Fruit fly (Drosophila melanogaster) whole organism, embryonic: ENCODE data around the gene CG6983.

Source experiments
- ATbp ChIP-seq: fragments of 200-800 bp; sonication (Bioruptor generic); optimal IDR thresholded peaks from 2 replicates; lab custom pipeline; 2017; ENCODE audit warnings: missing biosample characterization, mild to moderate bottlenecking, missing genetic modification characterization, missing genetic modification reagents
- Atf-2 ChIP-seq: fragments of 200-800 bp; sonication (Bioruptor generic); optimal IDR thresholded peaks from 2 replicates; lab custom pipeline; 2016; ENCODE audit warnings: missing biosample characterization, missing genetic modification characterization
- Atf6 ChIP-seq: fragments of 200-800 bp; sonication (Bioruptor generic); IDR thresholded peaks from 2 replicates; pipeline ENCODE4 v1.3.6; 2022; ENCODE audit warnings: missing biosample characterization, missing genetic modification characterization
- BtbVII ChIP-seq: fragments of 200-800 bp; sonication (Bioruptor generic); optimal IDR thresholded peaks from 3 replicates; lab custom pipeline; 2017; ENCODE audit warnings: missing biosample characterization, mild to moderate bottlenecking, missing genetic modification characterization
- CG12219 ChIP-seq: fragments of 200-800 bp; sonication (Bioruptor generic); optimal IDR thresholded peaks from 3 replicates; lab custom pipeline; 2018; ENCODE audit warnings: missing biosample characterization, mild to moderate bottlenecking, missing genetic modification characterization
- CG13287 ChIP-seq: fragments of 200-800 bp; sonication (Bioruptor generic); IDR thresholded peaks from 2 replicates; pipeline ENCODE4 v1.3.6; 2022; ENCODE audit warnings: missing biosample characterization, missing genetic modification characterization; ENCODE audit not compliant: partially characterized antibody
- CG13624 ChIP-seq: fragments of 200-800 bp; sonication (Bioruptor generic); optimal IDR thresholded peaks from 2 replicates; lab custom pipeline; 2016; ENCODE audit warnings: missing biosample characterization, missing genetic modification characterization
- CG14014 ChIP-seq: fragments of 200-800 bp; sonication (Bioruptor generic); IDR thresholded peaks from 2 replicates; pipeline ENCODE4 v1.3.6; 2022; ENCODE audit warnings: missing biosample characterization, missing genetic modification characterization
- CG1603 ChIP-seq: fragments of 200-800 bp; sonication (Bioruptor generic); optimal IDR thresholded peaks from 2 replicates; lab custom pipeline; 2019; ENCODE audit warnings: missing biosample characterization, mild to moderate bottlenecking, missing genetic modification characterization, moderate library complexity
- CG17568 ChIP-seq: fragments of 200-800 bp; sonication (Bioruptor generic); optimal IDR thresholded peaks from 2 replicates; lab custom pipeline; 2018; ENCODE audit warnings: missing biosample characterization, mild to moderate bottlenecking, missing genetic modification characterization, moderate library complexity
- CG17802 ChIP-seq: fragments of 200-800 bp; sonication (Bioruptor generic); optimal IDR thresholded peaks from 2 replicates; lab custom pipeline; 2018; ENCODE audit warnings: missing biosample characterization, mild to moderate bottlenecking, missing genetic modification characterization, moderate library complexity
- CG17829 ChIP-seq: fragments of 200-800 bp; optimal IDR thresholded peaks from 2 replicates; lab custom pipeline; 2019; ENCODE audit warnings: missing biosample characterization, mild to moderate bottlenecking, missing genetic modification characterization, moderate library complexity
- CG18619 ChIP-seq: fragments of 200-800 bp; sonication (Bioruptor generic); optimal IDR thresholded peaks from 3 replicates; lab custom pipeline; 2017; ENCODE audit warnings: missing biosample characterization, mild to moderate bottlenecking, missing genetic modification characterization
- CG3065 ChIP-seq: fragments of 200-800 bp; sonication (Bioruptor generic); optimal IDR thresholded peaks from 2 replicates; lab custom pipeline; 2016; ENCODE audit warnings: missing biosample characterization, missing genetic modification characterization
- CG31224 ChIP-seq: fragments of 200-800 bp; sonication (Bioruptor generic); IDR thresholded peaks from 2 replicates; pipeline ENCODE4 v1.3.6; 2022; ENCODE audit warnings: missing biosample characterization, missing genetic modification characterization
- CG31365 ChIP-seq: fragments of 200-800 bp; sonication (Bioruptor generic); optimal IDR thresholded peaks from 2 replicates; lab custom pipeline; 2018; ENCODE audit warnings: missing biosample characterization, mild to moderate bottlenecking, missing genetic modification characterization
- CG3838 ChIP-seq: fragments of 200-800 bp; sonication (Bioruptor generic); optimal IDR thresholded peaks from 3 replicates; lab custom pipeline; 2016; ENCODE audit warnings: missing biosample characterization, missing genetic modification characterization
- CG42726 ChIP-seq: fragments of 200-800 bp; sonication (Bioruptor generic); IDR thresholded peaks from 2 replicates; pipeline ENCODE4 v1.3.6; 2022; ENCODE audit warnings: missing biosample characterization, missing genetic modification characterization; ENCODE audit not compliant: partially characterized antibody
- CG6272 ChIP-seq: fragments of 200-800 bp; sonication (Bioruptor generic); IDR thresholded peaks from 2 replicates; pipeline ENCODE4 v1.3.6; 2022; ENCODE audit warnings: missing biosample characterization, missing genetic modification characterization
- CG7357 ChIP-seq: fragments of 200-800 bp; sonication (Bioruptor generic); IDR thresholded peaks from 3 replicates; pipeline ENCODE4 v1.3.6; 2022; ENCODE audit warnings: missing biosample characterization, missing genetic modification characterization
- Doc2 ChIP-seq: fragments of 200-800 bp; sonication (Bioruptor generic); IDR thresholded peaks from 2 replicates; pipeline ENCODE4 v1.3.6; 2022; ENCODE audit warnings: missing biosample characterization, missing genetic modification characterization
- ERR ChIP-seq: fragments of 200-800 bp; sonication (Bioruptor generic); optimal IDR thresholded peaks from 2 replicates; lab custom pipeline; 2016; ENCODE audit warnings: missing biosample characterization, missing genetic modification characterization
- Eip74EF ChIP-seq, 2 experiments: fragments of 200-800 bp in 1 of 2; fragments of >200 bp in 1 of 2; sonication (Bioruptor generic) in 1 of 2; optimal IDR thresholded peaks; 2 replicates each; lab custom pipeline; 2017 to 2019; ENCODE audit warnings: missing biosample characterization in 2 of 2, missing genetic modification characterization in 2 of 2, mild to moderate bottlenecking in 1 of 2, moderate library complexity in 1 of 2
- H2.0 ChIP-seq: fragments of 200-800 bp; sonication (Bioruptor generic); IDR thresholded peaks from 2 replicates; pipeline ENCODE4 v1.3.6; 2022; ENCODE audit warnings: missing biosample characterization, missing genetic modification characterization
- HHEX ChIP-seq: fragments of 200-800 bp; sonication (Bioruptor generic); optimal IDR thresholded peaks from 3 replicates; lab custom pipeline; 2017; ENCODE audit warnings: missing biosample characterization, mild to moderate bottlenecking, missing genetic modification characterization, missing genetic modification reagents
- HLH3B ChIP-seq: fragments of 200-800 bp; sonication (Bioruptor generic); IDR thresholded peaks from 2 replicates; pipeline ENCODE4 v1.3.6; 2022; ENCODE audit warnings: missing biosample characterization, missing genetic modification characterization
- Hmx ChIP-seq: fragments of 200-800 bp; sonication (Bioruptor generic); optimal IDR thresholded peaks from 2 replicates; lab custom pipeline; 2016; ENCODE audit warnings: missing biosample characterization, missing genetic modification characterization
- Lim3 ChIP-seq: fragments of 200-800 bp; sonication (Bioruptor generic); IDR thresholded peaks from 2 replicates; pipeline ENCODE4 v1.3.6; 2022; ENCODE audit warnings: missing biosample characterization, missing genetic modification characterization
- MESR4 ChIP-seq: fragments of 200-800 bp; sonication (Bioruptor generic); optimal IDR thresholded peaks from 2 replicates; lab custom pipeline; 2018; ENCODE audit warnings: missing biosample characterization, mild to moderate bottlenecking, missing genetic modification characterization, moderate library complexity
- Mes4 ChIP-seq: fragments of 200-800 bp; sonication (Bioruptor generic); optimal IDR thresholded peaks from 2 replicates; lab custom pipeline; 2016; ENCODE audit warnings: missing biosample characterization, missing genetic modification characterization
- Scr ChIP-seq: fragments of 200-800 bp; sonication (Bioruptor generic); IDR thresholded peaks from 2 replicates; pipeline ENCODE4 v1.3.6; 2022; ENCODE audit warnings: missing biosample characterization, missing genetic modification characterization; ENCODE audit not compliant: partially characterized antibody
- ac ChIP-seq: fragments of 200-800 bp; sonication (Bioruptor generic); optimal IDR thresholded peaks from 3 replicates; lab custom pipeline; 2017; ENCODE audit warnings: missing biosample characterization, mild to moderate bottlenecking, missing genetic modification characterization
- bowl ChIP-seq: fragments of 200-800 bp; sonication (Bioruptor generic); IDR thresholded peaks from 2 replicates; pipeline ENCODE4 v1.3.6; 2022; ENCODE audit warnings: missing biosample characterization, missing genetic modification characterization
- cwo ChIP-seq: fragments of 200-800 bp; sonication (Bioruptor generic); optimal IDR thresholded peaks from 3 replicates; lab custom pipeline; 2017; ENCODE audit warnings: missing biosample characterization, missing genetic modification characterization, mild to moderate bottlenecking, moderate library complexity, missing genetic modification reagents
- danr ChIP-seq: fragments of 200-800 bp; sonication (Bioruptor generic); IDR thresholded peaks from 2 replicates; pipeline ENCODE4 v1.3.6; 2022; ENCODE audit warnings: missing biosample characterization, missing genetic modification characterization
- dm ChIP-seq: fragments of 200-800 bp; sonication (Bioruptor generic); optimal IDR thresholded peaks from 3 replicates; lab custom pipeline; 2016; ENCODE audit warnings: missing biosample characterization, missing genetic modification characterization
- dpn ChIP-seq, 2 experiments: fragments of 200-800 bp; sonication (Bioruptor generic); optimal IDR thresholded peaks; 3 replicates each; lab custom pipeline; 2016; ENCODE audit warnings: missing biosample characterization in 2 of 2, missing genetic modification characterization in 2 of 2
- h ChIP-seq: fragments of >200 bp; optimal IDR thresholded peaks from 2 replicates; lab custom pipeline; 2017
- mld ChIP-seq: fragments of 200-800 bp; sonication (Bioruptor generic); IDR thresholded peaks from 3 replicates; pipeline ENCODE4 v1.3.6; 2022; ENCODE audit warnings: missing biosample characterization, missing genetic modification characterization; ENCODE audit not compliant: partially characterized antibody
- nmo ChIP-seq: fragments of 200-800 bp; sonication (Bioruptor generic); optimal IDR thresholded peaks from 2 replicates; lab custom pipeline; 2018; ENCODE audit warnings: missing biosample characterization, mild to moderate bottlenecking, missing genetic modification characterization, moderate library complexity
- pzg ChIP-seq: fragments of 200-800 bp; sonication (Bioruptor generic); optimal IDR thresholded peaks from 3 replicates; lab custom pipeline; 2018; ENCODE audit warnings: missing biosample characterization, mild to moderate bottlenecking, missing genetic modification characterization, moderate library complexity
- ranshi ChIP-seq: fragments of 200-800 bp; sonication (Bioruptor generic); IDR thresholded peaks from 2 replicates; pipeline ENCODE4 v1.3.6; 2022; ENCODE audit warnings: missing biosample characterization, missing genetic modification characterization
- ro ChIP-seq: fragments of 200-800 bp; sonication (Bioruptor generic); IDR thresholded peaks from 2 replicates; pipeline ENCODE4 v1.3.6; 2022; ENCODE audit warnings: missing biosample characterization, missing genetic modification characterization
- sc ChIP-seq, 3 experiments: fragments of >200 bp in 2 of 3; fragments of 200-800 bp in 1 of 3; sonication (Bioruptor generic) in 1 of 3; optimal IDR thresholded peaks; 2 replicates in 2 of 3; 3 replicates in 1 of 3; lab custom pipeline; 2017; ENCODE audit warnings: mild to moderate bottlenecking in 1 of 3, missing biosample characterization in 1 of 3, missing genetic modification characterization in 1 of 3, missing genetic modification reagents in 1 of 3
- schlank ChIP-seq: fragments of 200-800 bp; sonication (Bioruptor generic); optimal IDR thresholded peaks from 2 replicates; lab custom pipeline; 2018; ENCODE audit warnings: missing biosample characterization, mild to moderate bottlenecking, missing genetic modification characterization
- sens ChIP-seq: fragments of 200-800 bp; sonication (Bioruptor generic); peaks from one replicate; lab custom pipeline; 2016; ENCODE audit warnings: missing biosample characterization, missing genetic modification characterization
- slp2 ChIP-seq: fragments of 200-800 bp; sonication (Bioruptor generic); optimal IDR thresholded peaks from 2 replicates; lab custom pipeline; 2016; ENCODE audit warnings: missing biosample characterization, missing genetic modification characterization
- tll ChIP-seq, 2 experiments: fragments of 200-800 bp in 1 of 2; fragments of >200 bp in 1 of 2; sonication (Bioruptor generic) in 1 of 2; optimal IDR thresholded peaks; 2 replicates each; lab custom pipeline; 2017 to 2019; ENCODE audit warnings: missing biosample characterization in 2 of 2, missing genetic modification characterization in 2 of 2, mild to moderate bottlenecking in 1 of 2, moderate library complexity in 1 of 2
- twi ChIP-seq: fragments of 200-800 bp; optimal IDR thresholded peaks from 2 replicates; lab custom pipeline; 2019; ENCODE audit warnings: missing biosample characterization, mild to moderate bottlenecking, missing genetic modification characterization, moderate library complexity

CG6983 gene

DNA sequence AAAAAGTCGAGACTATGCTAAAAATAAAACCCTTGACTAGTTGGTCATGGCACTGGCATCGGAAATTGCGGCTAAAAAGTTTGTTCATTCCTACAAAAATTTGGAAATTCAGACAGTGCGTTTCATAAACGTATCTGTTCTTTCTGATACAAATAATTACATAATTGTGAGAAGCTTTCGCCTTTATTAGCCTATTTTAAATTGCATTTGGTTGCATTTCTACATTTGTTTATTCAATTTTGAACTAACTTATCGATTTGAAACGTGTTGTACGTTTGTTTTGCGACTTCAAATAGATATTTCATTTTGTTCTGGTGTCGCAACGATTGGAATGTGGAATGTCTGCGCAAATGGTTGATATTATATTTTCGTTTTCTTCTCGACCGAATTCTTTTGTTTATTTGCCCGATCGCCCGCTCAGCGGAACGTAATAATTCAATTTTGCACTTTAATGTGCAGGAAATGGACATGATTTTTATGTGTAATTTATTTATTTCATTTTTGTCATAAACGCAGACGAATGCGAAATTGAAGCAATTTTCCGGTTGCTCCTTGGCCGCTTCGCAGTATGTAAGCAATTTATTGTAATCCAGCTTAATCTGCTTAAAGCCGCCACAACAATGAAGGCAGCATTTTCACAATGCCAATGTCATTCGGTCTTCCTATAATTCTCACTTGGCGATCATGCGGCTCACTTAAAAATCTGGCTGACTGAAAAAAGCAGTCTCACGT lies 3.0 kb downstream of the CG6983 start (continued):
- no peak for TF ChIP-seq CG13287 (GFP tag; lab: Robert Waterston, UW)
- TF ChIP-seq CG31224: peak; percentile 32; the same call in 1 of the 2 replicates
- peak; percentile 47; the same call in 1 of the 2 replicates for TF ChIP-seq H2.0 (GFP tag; lab: Robert Waterston, UW)
- TF ChIP-seq sens (GFP tag; lab: Kevin White, UChicago): peak; percentile 79
- TF ChIP-seq slp2 (GFP tag; lab: Kevin White, UChicago): peak; percentile 15
- TF ChIP-seq mld (GFP tag; lab: Robert Waterston, UW): no peak
- TF ChIP-seq CG31365 (tag; lab: Kevin White, UChicago): peak; percentile 30
- peak; percentile 51 to 55 for TF ChIP-seq dpn (GFP tag; optimal IDR thresholded peaks at IDR 0.05; lab: Kevin White, UChicago)
- TF ChIP-seq h: no peak
- TF ChIP-seq dm (GFP tag; lab: Kevin White, UChicago): no peak
- TF ChIP-seq tll (GFP tag; optimal IDR thresholded peaks at IDR 0.05; lab: Kevin White, UChicago): no peak
- no peak for TF ChIP-seq CG6272 (GFP tag; lab: Robert Waterston, UW)
- no peak for TF ChIP-seq Atf-2 (GFP tag; lab: Kevin White, UChicago)
- TF ChIP-seq CG17568 (GFP tag; lab: Kevin White, UChicago): peak; percentile 56
- TF ChIP-seq Mes4 (GFP tag; lab: Kevin White, UChicago): peak; percentile 5
- no peak for TF ChIP-seq pzg
- no peak for TF ChIP-seq Doc2 (GFP tag; lab: Robert Waterston, UW)
- peak; percentile 65 for TF ChIP-seq Atf6 (GFP tag; lab: Robert Waterston, UW)
- no peak for TF ChIP-seq CG17802 (tag; lab: Kevin White, UChicago)
- no peak for TF ChIP-seq CG3065 (GFP tag; lab: Kevin White, UChicago)
- peak; percentile 36 for TF ChIP-seq CG18619
- TF ChIP-seq cwo (GFP tag; lab: Kevin White, UChicago): peak; percentile 30
- TF ChIP-seq Lim3 (GFP tag; lab: Robert Waterston, UW): no peak
- TF ChIP-seq CG42726 (GFP tag; lab: Robert Waterston, UW): no peak
- peak; percentile 19; the same call in 1 of the 2 replicates for TF ChIP-seq HLH3B (GFP tag; lab: Robert Waterston, UW)
- TF ChIP-seq CG1603 (tag; lab: Kevin White, UChicago): peak; percentile 37
- TF ChIP-seq HHEX (GFP tag; lab: Kevin White, UChicago): peak; percentile 30
- TF ChIP-seq ro (GFP tag; lab: Robert Waterston, UW): no peak
- peak; percentile 63 for TF ChIP-seq CG13624 (GFP tag; lab: Kevin White, UChicago)
- TF ChIP-seq Eip74EF (GFP tag; optimal IDR thresholded peaks at IDR 0.05; lab: Kevin White, UChicago): peak in 1 of 2 experiments; percentile 29
- peak; percentile 27 for TF ChIP-seq ATbp (GFP tag; lab: Kevin White, UChicago)
- TF ChIP-seq CG17829 (tag; lab: Kevin White, UChicago): no peak
- peak; percentile 31 for TF ChIP-seq BtbVII (GFP tag; lab: Kevin White, UChicago)
- peak; percentile 43 for TF ChIP-seq CG12219 (GFP tag; lab: Kevin White, UChicago)
- TF ChIP-seq bowl (GFP tag; lab: Robert Waterston, UW): no peak; the same call in 1 of the 2 replicates
- TF ChIP-seq ranshi (GFP tag; lab: Robert Waterston, UW): 0 out of 2 replicates have a peak, but pooled peaks have one; percentile 55
- TF ChIP-seq Scr: no peak
- no peak for TF ChIP-seq ac (GFP tag; lab: Kevin White, UChicago)
- no peak for TF ChIP-seq MESR4 (GFP tag; lab: Kevin White, UChicago)
- TF ChIP-seq ERR (GFP tag; lab: Kevin White, UChicago): peak; percentile 55
- TF ChIP-seq nmo: peak; percentile 39
- TF ChIP-seq schlank (tag; lab: Kevin White, UChicago): peak; percentile 60
- TF ChIP-seq Hmx (GFP tag; lab: Kevin White, UChicago): peak; percentile 17
- no peak for TF ChIP-seq danr
- no peak for TF ChIP-seq CG3838
- TF ChIP-seq sc (optimal IDR thresholded peaks at IDR 0.05; lab: Kevin White, UChicago): no peak
- TF ChIP-seq sc (GFP tag; optimal IDR thresholded peaks at IDR 0.05; lab: Kevin White, UChicago): no peak
- peak; percentile 72 for TF ChIP-seq CG14014 (GFP tag; lab: Robert Waterston, UW)
- no peak for TF ChIP-seq twi
- no peak for TF ChIP-seq CG7357 (GFP tag; lab: Robert Waterston, UW)
